Worm (Caenorhabditis elegans) whole organism, L4/young adult: ENCODE measurements around the gene F56D5.5.

Experiments
- W03F9.2 ChIP-seq: fragments of 150-350 bp; optimal IDR thresholded peaks from 2 replicates; lab custom pipeline; 2014; ENCODE audit warnings: missing biosample characterization, missing genetic modification characterization
- dao-5 ChIP-seq: sonication (generic microtip); optimal IDR thresholded peaks from 2 replicates; lab custom pipeline; 2016; ENCODE audit warnings: missing genotype, missing genetic modification characterization, moderate library complexity, missing compliant biosample characterization
- him-1 ChIP-seq: sonication (generic microtip); optimal IDR thresholded peaks from 2 replicates; lab custom pipeline; 2016; ENCODE audit warnings: missing genotype, missing genetic modification reagents, missing genetic modification characterization, missing compliant biosample characterization

- TF ChIP-seq him-1 (tag; lab: Kevin White, UChicago) (no peak), W03F9.2 (tag; lab: Kevin White, UChicago) (no peak), dao-5 (tag; lab: Kevin White, UChicago) (no peak)
Measured at ce11 chrIV:9445407-9445806, 37.5 kb upstream of the F56D5.5 start, which contains the start of gene hsp-12.3.
